Fruit fly (Drosophila melanogaster): Measurements from ENCODE around the gene Sfp84E.

Sfp84E gene

dm6 chr3R:7977011-7977925, 2.9 kb downstream of the Sfp84E start (continued):
- TF ChIP-seq CG7987 (GFP tag; optimal IDR thresholded peaks at IDR 0.05), result peak; percentile 36
- TF ChIP-seq HLH54F (GFP tag; optimal IDR thresholded peaks at IDR 0.05), result no peak
- peak; percentile 41 for TF ChIP-seq CG4617 (GFP tag; optimal IDR thresholded peaks at IDR 0.05; ENCODE audit: borderline replicate concordance)
- peak; percentile 29 for TF ChIP-seq Abd-B (GFP tag; optimal IDR thresholded peaks at IDR 0.05)
- TF ChIP-seq onecut (GFP tag; IDR thresholded peaks at IDR 0.05), result peak; percentile 96
- TF ChIP-seq tap (tag; optimal IDR thresholded peaks at IDR 0.05), result no peak
- no peak for TF ChIP-seq Kr (GFP tag; optimal IDR thresholded peaks at IDR 0.05)
- TF ChIP-seq CG1603 (tag; optimal IDR thresholded peaks at IDR 0.05), result peak; percentile 90
- peak; percentile 59; the same call in 1 of the 3 replicates for TF ChIP-seq CG34422 (GFP tag; IDR thresholded peaks at IDR 0.05)
- TF ChIP-seq CG7556 (GFP tag; optimal IDR thresholded peaks at IDR 0.05), result no peak
- TF ChIP-seq Scr (GFP tag; IDR thresholded peaks at IDR 0.05; ENCODE audit: partially characterized antibody), result 0 out of 2 replicates have a peak, but pooled peaks have one; percentile 36
- TF ChIP-seq CG18764 (GFP tag; optimal IDR thresholded peaks at IDR 0.05), result no peak
- TF ChIP-seq eve (GFP tag; optimal IDR thresholded peaks at IDR 0.05), result peak in 1 of 2 experiments; percentile 89
- peak; percentile 20 for TF ChIP-seq pho (GFP tag; optimal IDR thresholded peaks at IDR 0.05)
- TF ChIP-seq nerfin-1 (tag; optimal IDR thresholded peaks at IDR 0.05), result no peak
- peak; percentile 22 for TF ChIP-seq unpg (GFP tag; optimal IDR thresholded peaks at IDR 0.05)
- no peak for TF ChIP-seq Fer3 (tag; optimal IDR thresholded peaks at IDR 0.05)
- no peak for TF ChIP-seq CG11696 (GFP tag; IDR thresholded peaks at IDR 0.05)
- TF ChIP-seq usp (GFP tag; optimal IDR thresholded peaks at IDR 0.05), result no peak
- TF ChIP-seq CG10979 (tag; optimal IDR thresholded peaks at IDR 0.05), result peak; percentile 5
- TF ChIP-seq D19A (tag; optimal IDR thresholded peaks at IDR 0.05), result peak; percentile 85
- peak; percentile 5 for TF ChIP-seq zf30C (GFP tag; optimal IDR thresholded peaks at IDR 0.05)
- TF ChIP-seq fd96Cb (tag; optimal IDR thresholded peaks at IDR 0.05), result no peak
- TF ChIP-seq abd-A (tag; optimal IDR thresholded peaks at IDR 0.05), result peak; percentile 89
- TF ChIP-seq maf-S (GFP tag; optimal IDR thresholded peaks at IDR 0.05), result no peak
- no peak for TF ChIP-seq CG11560 (tag; IDR thresholded peaks at IDR 0.05)
- no peak for TF ChIP-seq CG30403 (GFP tag; optimal IDR thresholded peaks at IDR 0.05)
- 0 out of 2 replicates have a peak, but pooled peaks have one; percentile 6 for TF ChIP-seq lmd (GFP tag; IDR thresholded peaks at IDR 0.05)
- peak; percentile 54 for TF ChIP-seq CG8924 (tag; optimal IDR thresholded peaks at IDR 0.05)
- TF ChIP-seq gcm (GFP tag; optimal IDR thresholded peaks at IDR 0.05), result peak; percentile 42
- peak; percentile 25 for TF ChIP-seq CG12391 (tag; optimal IDR thresholded peaks at IDR 0.05)
- TF ChIP-seq NfI (GFP tag; optimal IDR thresholded peaks at IDR 0.05), result peak; percentile 27
- TF ChIP-seq Fer1 (GFP tag; optimal IDR thresholded peaks at IDR 0.05), result peak; percentile 64
- TF ChIP-seq vvl (GFP tag; IDR thresholded peaks at IDR 0.05), result 0 out of 2 replicates have a peak, but pooled peaks have one; percentile 47
- peak; percentile 86 for TF ChIP-seq CG34376 (GFP tag; optimal IDR thresholded peaks at IDR 0.05)
- peak; percentile 43 for TF ChIP-seq lilli (GFP tag; optimal IDR thresholded peaks at IDR 0.05)
- no peak for TF ChIP-seq Gsc (GFP tag; IDR thresholded peaks at IDR 0.05)
- no peak for TF ChIP-seq danr (GFP tag; IDR thresholded peaks at IDR 0.05)
- TF ChIP-seq br (optimal IDR thresholded peaks at IDR 0.05), result no peak
- TF ChIP-seq CG8388 (GFP tag; optimal IDR thresholded peaks at IDR 0.05), result no peak
- TF ChIP-seq Bgb (GFP tag; IDR thresholded peaks at IDR 0.05; ENCODE audit: partially characterized antibody), result peak; percentile 28; the same call in 1 of the 2 replicates
- peak; percentile 43; the same call in 1 of the 2 replicates for TF ChIP-seq Dref (GFP tag; IDR thresholded peaks at IDR 0.05)
- peak; percentile 9 for TF ChIP-seq CG13624 (GFP tag; optimal IDR thresholded peaks at IDR 0.05)
- TF ChIP-seq pnt (GFP tag; optimal IDR thresholded peaks at IDR 0.05), result peak; percentile 16
- peak; percentile 1 for TF ChIP-seq gcm2 (GFP tag; optimal IDR thresholded peaks at IDR 0.05)
- no peak for TF ChIP-seq az2 (GFP tag; optimal IDR thresholded peaks at IDR 0.05)
- TF ChIP-seq grau (tag; optimal IDR thresholded peaks at IDR 0.05), result peak; percentile 46
- peak; percentile 99 for TF ChIP-seq CG18011 (GFP tag; optimal IDR thresholded peaks at IDR 0.05)
